Fruit fly (Drosophila melanogaster): ENCODE results near the gene CG31643.

Gene CG31643

DNA sequence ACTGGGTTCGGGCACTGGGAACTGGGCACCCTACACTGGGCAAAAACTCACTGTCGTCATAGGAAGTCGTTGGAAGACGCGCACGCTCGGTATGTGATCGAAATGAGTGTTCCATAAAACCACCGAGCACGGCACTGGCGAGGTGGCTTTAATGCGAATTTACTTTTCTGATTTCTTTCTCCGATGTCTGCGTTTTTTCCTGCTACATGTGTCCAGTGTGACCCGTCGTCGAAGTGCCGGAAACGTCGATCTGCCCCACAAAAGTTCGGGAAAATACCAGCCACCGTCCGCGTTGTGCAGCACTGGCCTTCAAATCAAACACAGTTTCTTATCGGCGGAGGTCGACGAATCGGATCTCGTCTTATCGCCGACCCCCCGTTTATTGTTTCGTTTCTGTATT is 38.7 kb upstream of the CG31643 start, which contains the start of gene Kdm5 (continued):
- TF ChIP-seq CG15514 (GFP tag; optimal IDR thresholded peaks at IDR 0.05) (peak; percentile 69), zen (tag; optimal IDR thresholded peaks at IDR 0.05) (peak; percentile 16), bcd (GFP tag; optimal IDR thresholded peaks at IDR 0.05) (peak; percentile 52), slou (GFP tag; optimal IDR thresholded peaks at IDR 0.05) (no peak), ase (GFP tag; IDR thresholded peaks at IDR 0.05) (no peak), pros (GFP tag; optimal IDR thresholded peaks at IDR 0.05) (no peak), CG5953 (GFP tag; IDR thresholded peaks at IDR 0.05) (no peak), Blimp-1 (GFP tag; optimal IDR thresholded peaks at IDR 0.05) (no peak), bowl (GFP tag; IDR thresholded peaks at IDR 0.05) (no peak), NC2β (GFP tag; optimal IDR thresholded peaks at IDR 0.05) (peak; percentile 54), knrl (GFP tag; IDR thresholded peaks at IDR 0.05; ENCODE audit: partially characterized antibody) (0 out of 3 replicates have a peak, but pooled peaks have one; percentile 12), tin (GFP tag; optimal IDR thresholded peaks at IDR 0.05) (peak; percentile 30), Sox100B (GFP tag; optimal IDR thresholded peaks at IDR 0.05) (no peak), Nf-YB (GFP tag; optimal IDR thresholded peaks at IDR 0.05) (peak; percentile 54), jing (GFP tag; optimal IDR thresholded peaks at IDR 0.05) (no peak), CG10209 (GFP tag; optimal IDR thresholded peaks at IDR 0.05) (no peak), Dp (GFP tag; optimal IDR thresholded peaks at IDR 0.05) (peak; percentile 60), dan (GFP tag; IDR thresholded peaks at IDR 0.05) (no peak), CG11093 (GFP tag; IDR thresholded peaks at IDR 0.05) (no peak), Hr78 (GFP tag; optimal IDR thresholded peaks at IDR 0.05) (peak in 1 of 2 experiments; percentile 80), Chrac-16 (GFP tag; optimal IDR thresholded peaks at IDR 0.05) (no peak), CG14860 (GFP tag; IDR thresholded peaks at IDR 0.05; ENCODE audit: partially characterized antibody) (no peak), Ravus (GFP tag; IDR thresholded peaks at IDR 0.05) (no peak), gce (GFP tag; IDR thresholded peaks at IDR 0.05) (0 out of 3 replicates have a peak, but pooled peaks have one; percentile 5), disco-r (GFP tag; optimal IDR thresholded peaks at IDR 0.05) (no peak), gsb (GFP tag; IDR thresholded peaks at IDR 0.05) (no peak), CG11504 (tag; optimal IDR thresholded peaks at IDR 0.05) (peak; percentile 37), oc (tag; optimal IDR thresholded peaks at IDR 0.05) (no peak), CG16815 (GFP tag; optimal IDR thresholded peaks at IDR 0.05) (no peak), Mes4 (GFP tag; optimal IDR thresholded peaks at IDR 0.05) (peak; percentile 14), caup (GFP tag; optimal IDR thresholded peaks at IDR 0.05; ENCODE audit: severe bottlenecking) (peak; percentile 62), cg (GFP tag; optimal IDR thresholded peaks at IDR 0.05) (peak; percentile 67), CG2199 (GFP tag; IDR thresholded peaks at IDR 0.05) (0 out of 3 replicates have a peak, but pooled peaks have one; percentile 49), CG18262 (tag; optimal IDR thresholded peaks at IDR 0.05) (peak; percentile 8), CG10565 (GFP tag; optimal IDR thresholded peaks at IDR 0.05) (no peak), CG12219 (GFP tag; optimal IDR thresholded peaks at IDR 0.05) (no peak), gro (GFP tag; optimal IDR thresholded peaks at IDR 0.05) (peak; percentile 22), ro (GFP tag; IDR thresholded peaks at IDR 0.05) (no peak), mld (GFP tag; IDR thresholded peaks at IDR 0.05; ENCODE audit: partially characterized antibody) (no peak), kni (GFP tag; optimal IDR thresholded peaks at IDR 0.05) (no peak), nmo (GFP tag; optimal IDR thresholded peaks at IDR 0.05) (peak; percentile 25), hkb (optimal IDR thresholded peaks at IDR 0.05) (no peak), hkb (GFP tag; IDR thresholded peaks at IDR 0.05) (peak; percentile 41; the same call in 1 of the 2 replicates), Vsx1 (GFP tag; optimal IDR thresholded peaks at IDR 0.05) (peak; percentile 48), da (GFP tag; optimal IDR thresholded peaks at IDR 0.05) (no peak), wdn (GFP tag; IDR thresholded peaks at IDR 0.05) (no peak), Scr (GFP tag; IDR thresholded peaks at IDR 0.05; ENCODE audit: partially characterized antibody) (peak; percentile 34), Side (GFP tag; optimal IDR thresholded peaks at IDR 0.05) (peak; percentile 47), CG3407 (GFP tag; optimal IDR thresholded peaks at IDR 0.05) (no peak), Aef1 (GFP tag; IDR thresholded peaks at IDR 0.05) (no peak)

All from whole organism, embryonic.